Fruit fly (Drosophila melanogaster) whole organism, embryonic: ENCODE measurements around the gene kibra.

ENCODE experiments used
- ATbp ChIP-seq: fragments of 200-800 bp; sonication (Bioruptor generic); optimal IDR thresholded peaks from 2 replicates; lab custom pipeline; 2017; ENCODE audit warnings: missing biosample characterization, mild to moderate bottlenecking, missing genetic modification characterization, missing genetic modification reagents
- Atf-2 ChIP-seq: fragments of 200-800 bp; sonication (Bioruptor generic); optimal IDR thresholded peaks from 2 replicates; lab custom pipeline; 2016; ENCODE audit warnings: missing biosample characterization, missing genetic modification characterization
- Awh ChIP-seq: fragments of 200-800 bp; sonication (Bioruptor generic); IDR thresholded peaks from 2 replicates; pipeline ENCODE4, ENCODE4 v1.3.6; 2022; ENCODE audit warnings: missing biosample characterization, missing genetic modification characterization
- Bdp1 ChIP-seq: fragments of 200-800 bp; sonication (Bioruptor generic); optimal IDR thresholded peaks from 3 replicates; lab custom pipeline; 2016; ENCODE audit warnings: missing biosample characterization, missing genetic modification characterization
- C15 ChIP-seq: fragments of 200-800 bp; sonication (Bioruptor generic); IDR thresholded peaks from 3 replicates; pipeline ENCODE4 v1.3.6; 2022; ENCODE audit warnings: missing biosample characterization, missing genetic modification characterization
- CG10321 ChIP-seq: fragments of 200-800 bp; sonication (Bioruptor generic); IDR thresholded peaks from 2 replicates; pipeline ENCODE4 v1.3.6; 2022; ENCODE audit warnings: missing biosample characterization, missing genetic modification characterization
- CG10565 ChIP-seq: fragments of 200-800 bp; sonication (Bioruptor generic); optimal IDR thresholded peaks from 3 replicates; lab custom pipeline; 2016; ENCODE audit warnings: missing biosample characterization, mild to moderate bottlenecking, missing genetic modification characterization
- CG11504 ChIP-seq: fragments of 200-800 bp; sonication (Bioruptor generic); optimal IDR thresholded peaks from 3 replicates; lab custom pipeline; 2019; ENCODE audit warnings: missing biosample characterization, mild to moderate bottlenecking, missing genetic modification characterization, moderate library complexity
- CG12155 ChIP-seq: fragments of 200-800 bp; sonication (Bioruptor generic); optimal IDR thresholded peaks from 3 replicates; lab custom pipeline; 2016; ENCODE audit warnings: missing biosample characterization, missing genetic modification characterization
- CG15073 ChIP-seq: fragments of 200-800 bp; sonication (Bioruptor generic); optimal IDR thresholded peaks from 2 replicates; lab custom pipeline; 2016; ENCODE audit warnings: missing biosample characterization, missing genetic modification characterization
- CG15479 ChIP-seq: fragments of 200-800 bp; sonication (Bioruptor generic); optimal IDR thresholded peaks from 3 replicates; lab custom pipeline; 2019; ENCODE audit warnings: missing biosample characterization, mild to moderate bottlenecking, missing genetic modification characterization, moderate library complexity
- CG17385 ChIP-seq: fragments of 200-800 bp; sonication (Bioruptor generic); optimal IDR thresholded peaks from 3 replicates; lab custom pipeline; 2018; ENCODE audit warnings: missing biosample characterization, mild to moderate bottlenecking, missing genetic modification characterization
- CG2875 ChIP-seq: fragments of 200-800 bp; sonication (Bioruptor generic); optimal IDR thresholded peaks from 2 replicates; lab custom pipeline; 2017; ENCODE audit warnings: missing biosample characterization, mild to moderate bottlenecking, missing genetic modification characterization, missing genetic modification reagents
- CG30020 ChIP-seq: fragments of 200-800 bp; optimal IDR thresholded peaks from 2 replicates; lab custom pipeline; 2019; ENCODE audit warnings: missing biosample characterization, mild to moderate bottlenecking, missing genetic modification characterization, moderate library complexity
- CG30403 ChIP-seq: fragments of 200-800 bp; sonication (Bioruptor generic); optimal IDR thresholded peaks from 3 replicates; lab custom pipeline; 2016; ENCODE audit warnings: missing biosample characterization, missing genetic modification characterization
- CG32532 ChIP-seq: fragments of 200-800 bp; sonication (Bioruptor generic); IDR thresholded peaks from 2 replicates; pipeline ENCODE4 v1.3.6; 2022; ENCODE audit warnings: missing biosample characterization, missing genetic modification characterization
- CG32767 ChIP-seq: fragments of 200-800 bp; sonication (Bioruptor generic); IDR thresholded peaks from 2 replicates; pipeline ENCODE4 v1.3.6; 2022; ENCODE audit warnings: missing biosample characterization, missing genetic modification characterization
- CG32772 ChIP-seq: fragments of 200-800 bp; sonication (Bioruptor generic); IDR thresholded peaks from 2 replicates; pipeline ENCODE4 v1.3.6; 2022; ENCODE audit warnings: missing biosample characterization, missing genetic modification characterization
- CG4730 ChIP-seq: fragments of 200-800 bp; sonication (Bioruptor generic); IDR thresholded peaks from 2 replicates; pipeline ENCODE4 v1.3.6; 2022; ENCODE audit warnings: missing biosample characterization, missing genetic modification characterization
- CG5180 ChIP-seq: fragments of 200-800 bp; sonication (Bioruptor generic); optimal IDR thresholded peaks from 3 replicates; lab custom pipeline; 2017; ENCODE audit warnings: missing biosample characterization, missing genetic modification characterization, mild to moderate bottlenecking, moderate library complexity, missing genetic modification reagents
- CG7987 ChIP-seq: fragments of 200-800 bp; sonication (Bioruptor generic); optimal IDR thresholded peaks from 2 replicates; lab custom pipeline; 2018; ENCODE audit warnings: missing biosample characterization, mild to moderate bottlenecking, missing genetic modification characterization, moderate library complexity
- CG9437 ChIP-seq: fragments of 200-800 bp; sonication (Bioruptor generic); optimal IDR thresholded peaks from 2 replicates; lab custom pipeline; 2018; ENCODE audit warnings: missing biosample characterization, mild to moderate bottlenecking, missing genetic modification characterization
- Camta ChIP-seq: fragments of 200-800 bp; sonication (Bioruptor generic); optimal IDR thresholded peaks from 2 replicates; lab custom pipeline; 2016; ENCODE audit warnings: missing biosample characterization, missing genetic modification characterization
- CoRest ChIP-seq: fragments of 200-800 bp; sonication (Bioruptor generic); optimal IDR thresholded peaks from 3 replicates; lab custom pipeline; 2018; ENCODE audit warnings: missing biosample characterization, mild to moderate bottlenecking, missing genetic modification characterization, moderate library complexity
- Dek ChIP-seq: fragments of 200-800 bp; sonication (Bioruptor generic); optimal IDR thresholded peaks from 3 replicates; lab custom pipeline; 2019; ENCODE audit warnings: missing biosample characterization, mild to moderate bottlenecking, missing genetic modification characterization, moderate library complexity
- Ets65A ChIP-seq: fragments of 200-800 bp; sonication (Bioruptor generic); peaks from one replicate; lab custom pipeline; 2016; ENCODE audit warnings: missing biosample characterization, missing genetic modification characterization
- Ets97D ChIP-seq: fragments of 200-800 bp; sonication (Bioruptor generic); optimal IDR thresholded peaks from 3 replicates; lab custom pipeline; 2016; ENCODE audit warnings: missing biosample characterization, missing genetic modification characterization
- Gsc ChIP-seq: fragments of 200-800 bp; sonication (Bioruptor generic); IDR thresholded peaks from 2 replicates; pipeline ENCODE4 v1.3.6; 2022; ENCODE audit warnings: missing biosample characterization, missing genetic modification characterization
- HLH3B ChIP-seq: fragments of 200-800 bp; sonication (Bioruptor generic); IDR thresholded peaks from 2 replicates; pipeline ENCODE4 v1.3.6; 2022; ENCODE audit warnings: missing biosample characterization, missing genetic modification characterization
- Meics ChIP-seq: fragments of 200-800 bp; sonication (Bioruptor generic); optimal IDR thresholded peaks from 2 replicates; lab custom pipeline; 2017; ENCODE audit warnings: missing biosample characterization, mild to moderate bottlenecking, missing genetic modification characterization
- NC2α ChIP-seq: fragments of 200-800 bp; sonication (Bioruptor generic); optimal IDR thresholded peaks from 2 replicates; lab custom pipeline; 2016; ENCODE audit warnings: missing biosample characterization, missing genetic modification characterization
- NK7.1 ChIP-seq: fragments of 200-800 bp; sonication (Bioruptor generic); optimal IDR thresholded peaks from 3 replicates; lab custom pipeline; 2016; ENCODE audit warnings: missing biosample characterization, missing genetic modification characterization
- Six4 ChIP-seq: fragments of 200-800 bp; sonication (Bioruptor generic); optimal IDR thresholded peaks from 2 replicates; lab custom pipeline; 2016; ENCODE audit warnings: missing biosample characterization, missing genetic modification characterization
- Sox100B ChIP-seq: fragments of 200-800 bp; sonication (Bioruptor generic); optimal IDR thresholded peaks from 3 replicates; lab custom pipeline; 2018; ENCODE audit warnings: missing biosample characterization, mild to moderate bottlenecking, missing genetic modification characterization
- Sry-β ChIP-seq: fragments of 200-800 bp; sonication (Bioruptor generic); optimal IDR thresholded peaks from 2 replicates; lab custom pipeline; 2018; ENCODE audit warnings: missing biosample characterization, mild to moderate bottlenecking, missing genetic modification characterization, moderate library complexity
- Xbp1 ChIP-seq: fragments of 200-800 bp; sonication (Bioruptor generic); optimal IDR thresholded peaks from 3 replicates; lab custom pipeline; 2016; ENCODE audit warnings: missing biosample characterization, mild to moderate bottlenecking, missing genetic modification characterization
- cwo ChIP-seq: fragments of 200-800 bp; sonication (Bioruptor generic); optimal IDR thresholded peaks from 3 replicates; lab custom pipeline; 2017; ENCODE audit warnings: missing biosample characterization, missing genetic modification characterization, mild to moderate bottlenecking, moderate library complexity, missing genetic modification reagents
- dati ChIP-seq: fragments of 200-800 bp; sonication (Bioruptor generic); IDR thresholded peaks from 2 replicates; pipeline ENCODE4 v1.3.6; 2022; ENCODE audit warnings: missing biosample characterization, missing genetic modification characterization
- ewg ChIP-seq: fragments of 200-800 bp; sonication (Bioruptor generic); optimal IDR thresholded peaks from 3 replicates; lab custom pipeline; 2017; ENCODE audit warnings: mild to moderate bottlenecking, missing biosample characterization, missing genetic modification reagents, missing genetic modification characterization
- gcm2 ChIP-seq: fragments of 200-800 bp; sonication (Bioruptor generic); optimal IDR thresholded peaks from 2 replicates; lab custom pipeline; 2016; ENCODE audit warnings: missing biosample characterization, missing genetic modification characterization
- grn ChIP-seq: fragments of 200-800 bp; sonication (Bioruptor generic); optimal IDR thresholded peaks from 3 replicates; lab custom pipeline; 2017; ENCODE audit warnings: missing biosample characterization, missing genetic modification characterization
- maf-S ChIP-seq: fragments of 200-800 bp; sonication (Bioruptor generic); optimal IDR thresholded peaks from 2 replicates; lab custom pipeline; 2016; ENCODE audit warnings: missing biosample characterization, missing genetic modification characterization
- p53 ChIP-seq: fragments of 200-800 bp; sonication (Bioruptor generic); optimal IDR thresholded peaks from 2 replicates; lab custom pipeline; 2016; ENCODE audit warnings: missing biosample characterization, missing genetic modification characterization
- pb ChIP-seq: fragments of 200-800 bp; sonication (Bioruptor generic); optimal IDR thresholded peaks from 3 replicates; lab custom pipeline; 2016; ENCODE audit warnings: missing biosample characterization, missing genetic modification characterization
- pho ChIP-seq: fragments of 200-800 bp; sonication (Bioruptor generic); optimal IDR thresholded peaks from 2 replicates; lab custom pipeline; 2016; ENCODE audit warnings: missing biosample characterization, missing genetic modification characterization
- phol ChIP-seq: fragments of 200-800 bp; sonication (Bioruptor generic); optimal IDR thresholded peaks from 3 replicates; lab custom pipeline; 2018; ENCODE audit warnings: missing biosample characterization, mild to moderate bottlenecking, missing genetic modification characterization, moderate library complexity
- ranshi ChIP-seq: fragments of 200-800 bp; sonication (Bioruptor generic); IDR thresholded peaks from 2 replicates; pipeline ENCODE4 v1.3.6; 2022; ENCODE audit warnings: missing biosample characterization, missing genetic modification characterization
- sna ChIP-seq: fragments of 200-800 bp; sonication (Bioruptor generic); IDR thresholded peaks from 2 replicates; pipeline ENCODE4 v1.3.6; 2022; ENCODE audit warnings: missing biosample characterization, missing genetic modification characterization; ENCODE audit not compliant: partially characterized antibody

Gene kibra

dm6 chr3R:14654976-14655896, 68.8 kb downstream of the kibra start (continued):
- peak; percentile 51 for TF ChIP-seq Sry-β (GFP tag; lab: Kevin White, UChicago)
- TF ChIP-seq cwo (GFP tag; lab: Kevin White, UChicago): peak; percentile 92
- TF ChIP-seq CG7987 (GFP tag; lab: Kevin White, UChicago): peak; percentile 75
- no peak for TF ChIP-seq grn (GFP tag; lab: Kevin White, UChicago)
- TF ChIP-seq HLH3B: peak; percentile 89
- peak; percentile 70 for TF ChIP-seq CG10321 (GFP tag; lab: Robert Waterston, UW)
- peak; percentile 93 for TF ChIP-seq Xbp1 (GFP tag; lab: Kevin White, UChicago)
- TF ChIP-seq Awh (GFP tag; lab: Robert Waterston, UW): peak; percentile 88
- TF ChIP-seq p53 (GFP tag; lab: Kevin White, UChicago): peak; percentile 87
- TF ChIP-seq CoRest (tag; lab: Kevin White, UChicago): peak; percentile 95
- no peak for TF ChIP-seq CG9437 (GFP tag; lab: Kevin White, UChicago)
- peak; percentile 87 for TF ChIP-seq CG12155 (GFP tag; lab: Kevin White, UChicago)
- TF ChIP-seq sna (GFP tag; lab: Robert Waterston, UW): no peak; the same call in 1 of the 2 replicates
- peak; percentile 97 for TF ChIP-seq Ets65A (GFP tag; lab: Kevin White, UChicago)
- TF ChIP-seq Meics: peak; percentile 95
- TF ChIP-seq Camta: peak; percentile 92
- peak; percentile 69 for TF ChIP-seq CG30020 (tag; lab: Kevin White, UChicago)
- TF ChIP-seq gcm2: peak; percentile 52
- TF ChIP-seq, all 482 proteins: peak for 445

DNA sequence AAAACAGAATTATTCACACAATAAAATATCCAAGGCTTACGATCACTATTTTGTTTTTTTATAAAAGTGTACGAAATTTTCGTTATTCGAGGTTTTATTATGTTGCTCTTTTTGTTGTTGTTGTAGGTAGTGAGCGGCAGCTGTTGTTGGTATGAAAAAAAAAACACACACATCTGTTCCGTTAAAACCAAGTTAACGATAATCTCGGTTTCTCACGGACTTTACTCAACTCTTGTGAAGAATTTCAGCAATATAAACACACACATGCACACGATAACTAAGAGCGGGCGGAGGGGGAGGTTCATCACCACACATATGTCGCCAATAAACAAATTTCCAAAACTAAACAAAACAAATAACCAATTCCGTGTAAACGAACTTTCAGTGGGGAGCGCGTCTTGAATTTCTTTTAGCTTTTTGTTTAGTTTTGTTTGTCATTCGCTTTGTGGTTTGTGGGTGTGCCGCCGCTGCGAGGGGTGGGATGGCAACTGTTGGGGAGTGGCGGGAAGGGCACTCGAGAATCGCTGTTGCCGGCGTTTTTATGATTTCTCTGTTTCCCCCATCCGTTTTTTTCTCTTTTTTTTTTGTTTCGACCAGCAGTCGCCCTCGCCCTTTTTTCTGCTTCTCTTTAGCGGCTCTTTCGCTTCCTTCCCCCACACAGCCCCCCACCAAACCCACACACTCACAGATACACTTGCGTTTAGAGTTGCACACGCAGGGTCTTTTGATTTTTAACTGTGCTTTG, 69.7 kb downstream of the kibra start:
- TF ChIP-seq CG32772 (GFP tag; lab: Robert Waterston, UW) (no peak), maf-S (GFP tag; lab: Kevin White, UChicago) (no peak), Ets97D (GFP tag; lab: Kevin White, UChicago) (no peak), ranshi (GFP tag; lab: Robert Waterston, UW) (0 out of 2 replicates have a peak, but pooled peaks have one; percentile 4), CG15073 (no peak), CG5180 (GFP tag; lab: Kevin White, UChicago) (no peak), CG4730 (no peak), Atf-2 (GFP tag; lab: Kevin White, UChicago) (no peak), CG2875 (GFP tag; lab: Kevin White, UChicago) (no peak), Six4 (no peak), phol (no peak), Gsc (GFP tag; lab: Robert Waterston, UW) (no peak), CG32532 (GFP tag; lab: Robert Waterston, UW) (no peak), Dek (tag; lab: Kevin White, UChicago) (peak; percentile 11), pb (GFP tag; lab: Kevin White, UChicago) (no peak), Sox100B (GFP tag; lab: Kevin White, UChicago) (no peak), ewg (GFP tag; lab: Kevin White, UChicago) (no peak), C15 (GFP tag; lab: Robert Waterston, UW) (no peak), ATbp (GFP tag; lab: Kevin White, UChicago) (peak; percentile 44), CG17385 (GFP tag; lab: Kevin White, UChicago) (no peak), NK7.1 (no peak), Bdp1 (GFP tag; lab: Kevin White, UChicago) (no peak), pho (GFP tag; lab: Kevin White, UChicago) (no peak), CG11504 (tag; lab: Kevin White, UChicago) (no peak), NC2α (GFP tag; lab: Kevin White, UChicago) (no peak), dati (GFP tag; lab: Robert Waterston, UW) (no peak), CG15479 (GFP tag; lab: Kevin White, UChicago) (no peak), CG10565 (GFP tag; lab: Kevin White, UChicago) (no peak), CG30403 (GFP tag; lab: Kevin White, UChicago) (no peak), CG32767 (no peak)
